Fruit fly (Drosophila melanogaster) whole organism, embryonic: ENCODE results near the gene RpS3.

Experiments
- CG18599 ChIP-seq: fragments of 200-800 bp; sonication (Bioruptor generic); optimal IDR thresholded peaks from 3 replicates; lab custom pipeline; 2017; ENCODE audit warnings: missing biosample characterization, missing genetic modification characterization, mild to moderate bottlenecking, moderate library complexity, missing genetic modification reagents
- CG9609 ChIP-seq: fragments of 200-800 bp; sonication (Bioruptor generic); optimal IDR thresholded peaks from 3 replicates; lab custom pipeline; 2016; ENCODE audit warnings: missing biosample characterization, missing genetic modification characterization
- Vsx1 ChIP-seq: fragments of 200-800 bp; sonication (Bioruptor generic); optimal IDR thresholded peaks from 2 replicates; lab custom pipeline; 2017; ENCODE audit warnings: missing biosample characterization, mild to moderate bottlenecking, missing genetic modification characterization, missing genetic modification reagents
- cg ChIP-seq: fragments of 200-800 bp; sonication (Bioruptor generic); optimal IDR thresholded peaks from 3 replicates; lab custom pipeline; 2019; ENCODE audit warnings: missing biosample characterization, mild to moderate bottlenecking, missing genetic modification characterization, moderate library complexity
- pan ChIP-seq, 4 experiments: fragments of >200 bp in 3 of 4; fragments of 200-800 bp in 1 of 4; sonication (Bioruptor generic) in 1 of 4; optimal IDR thresholded peaks in 3 of 4; IDR thresholded peaks in 1 of 4; 2 replicates each; pipeline versions ENCODE4 v1.3.6 to Lab custom; 2017 to 2022; ENCODE audit warnings: missing biosample characterization in 2 of 4, missing genetic modification characterization in 2 of 4, mixed read lengths in 1 of 4

dm6 chr3R:23402508-23402907 lies 43.9 kb downstream of the RpS3 start, which contains the start of gene Ir94d:
- TF ChIP-seq CG18599 (GFP tag; lab: Kevin White, UChicago) (no peak), Vsx1 (GFP tag; lab: Kevin White, UChicago) (no peak), cg (GFP tag; lab: Kevin White, UChicago) (no peak), CG9609 (GFP tag; lab: Kevin White, UChicago) (no peak), pan (optimal IDR thresholded peaks at IDR 0.05; lab: Kevin White, UChicago) (no peak), pan (GFP tag; optimal IDR thresholded peaks at IDR 0.05 in 1 of 2, IDR thresholded peaks at IDR 0.05 in 1 of 2) (no peak)
